Fruit fly (Drosophila melanogaster): ENCODE results near the gene CG4098.
A peak's percentile ranks its signal among the peaks of the same experiment; 100 is the strongest.

The CG4098 gene

dm6 chr3L:16602736-16603144, 6.4 kb downstream of the CG4098 start, which contains the start of gene Arts:
TSS of gene Arts (plus strand) at chr3L:16602851.
- TF ChIP-seq trem (tag; optimal IDR thresholded peaks at IDR 0.05), result peak; percentile 53
- TF ChIP-seq esg (GFP tag; conservative IDR thresholded peaks at IDR 0.05), result no peak
- no peak for TF ChIP-seq ttk (GFP tag; IDR thresholded peaks at IDR 0.05)
- peak; percentile 37 for TF ChIP-seq Fer1 (GFP tag; optimal IDR thresholded peaks at IDR 0.05)
- TF ChIP-seq so (GFP tag; IDR thresholded peaks at IDR 0.05), result no peak
- peak; percentile 18 for TF ChIP-seq CG1603 (tag; optimal IDR thresholded peaks at IDR 0.05)
- TF ChIP-seq Ets65A (GFP tag), result peak; percentile 68
- peak; percentile 20 for TF ChIP-seq B-H2 (GFP tag; optimal IDR thresholded peaks at IDR 0.05)
- TF ChIP-seq Dbx (GFP tag; IDR thresholded peaks at IDR 0.05), result no peak
- TF ChIP-seq Opbp (GFP tag; IDR thresholded peaks at IDR 0.05; ENCODE audit: partially characterized antibody), result no peak
- TF ChIP-seq tin (GFP tag; optimal IDR thresholded peaks at IDR 0.05), result peak; percentile 8
- no peak for TF ChIP-seq CG2199 (GFP tag; IDR thresholded peaks at IDR 0.05)
- TF ChIP-seq Xbp1 (GFP tag; optimal IDR thresholded peaks at IDR 0.05), result peak; percentile 33
- peak; percentile 12; the same call in 1 of the 4 replicates for TF ChIP-seq Gug (GFP tag; IDR thresholded peaks at IDR 0.05)
- TF ChIP-seq CG10979 (tag; optimal IDR thresholded peaks at IDR 0.05), result peak; percentile 39
- TF ChIP-seq psq (GFP tag; optimal IDR thresholded peaks at IDR 0.05), result no peak
- TF ChIP-seq Dp (GFP tag; optimal IDR thresholded peaks at IDR 0.05), result peak; percentile 58
- peak; percentile 91 for TF ChIP-seq Vsx1 (GFP tag; optimal IDR thresholded peaks at IDR 0.05)
- no peak for TF ChIP-seq TFAM (GFP tag; optimal IDR thresholded peaks at IDR 0.05)
- TF ChIP-seq CG30403 (GFP tag; optimal IDR thresholded peaks at IDR 0.05), result peak; percentile 20
- TF ChIP-seq CG9817 (tag; optimal IDR thresholded peaks at IDR 0.05), result peak; percentile 39
- TF ChIP-seq CG3281 (GFP tag; optimal IDR thresholded peaks at IDR 0.05), result peak; percentile 43
- TF ChIP-seq CG10147 (GFP tag; optimal IDR thresholded peaks at IDR 0.05), result peak; percentile 43
- TF ChIP-seq CG6813 (GFP tag; optimal IDR thresholded peaks at IDR 0.05), result no peak
- TF ChIP-seq CG3995 (GFP tag; optimal IDR thresholded peaks at IDR 0.05), result peak; percentile 91
- TF ChIP-seq Hr78 (GFP tag; optimal IDR thresholded peaks at IDR 0.05), result no peak
- TF ChIP-seq CG13424 (tag; optimal IDR thresholded peaks at IDR 0.05), result peak; percentile 54
- TF ChIP-seq CG2120 (GFP tag; optimal IDR thresholded peaks at IDR 0.05), result peak; percentile 46
- TF ChIP-seq HmgZ (tag; optimal IDR thresholded peaks at IDR 0.05), result peak; percentile 20
- peak; percentile 15 for TF ChIP-seq lilli (GFP tag; optimal IDR thresholded peaks at IDR 0.05)
- TF ChIP-seq h (optimal IDR thresholded peaks at IDR 0.05), result no peak
- no peak for TF ChIP-seq ranshi (GFP tag; IDR thresholded peaks at IDR 0.05)
- TF ChIP-seq sqz (GFP tag; optimal IDR thresholded peaks at IDR 0.05), result peak; percentile 40
- TF ChIP-seq prd (optimal IDR thresholded peaks at IDR 0.05), result no peak
- TF ChIP-seq prd (GFP tag; IDR thresholded peaks at IDR 0.05), result no peak
- TF ChIP-seq CkIIα-i1 (GFP tag; IDR thresholded peaks at IDR 0.05), result no peak
- TF ChIP-seq unpg (GFP tag; optimal IDR thresholded peaks at IDR 0.05), result peak; percentile 12
- TF ChIP-seq bcd (GFP tag; optimal IDR thresholded peaks at IDR 0.05), result peak; percentile 9
- peak; percentile 15 for TF ChIP-seq Sox102F (GFP tag; optimal IDR thresholded peaks at IDR 0.05)
- peak; percentile 56 for TF ChIP-seq CG10543 (GFP tag; optimal IDR thresholded peaks at IDR 0.05)
- TF ChIP-seq nmo (GFP tag; optimal IDR thresholded peaks at IDR 0.05), result peak; percentile 49
- peak; percentile 44 for TF ChIP-seq CG18764 (GFP tag; optimal IDR thresholded peaks at IDR 0.05)
- peak; percentile 25 for TF ChIP-seq CG13894 (tag; optimal IDR thresholded peaks at IDR 0.05)
- TF ChIP-seq Xrp1 (GFP tag; IDR thresholded peaks at IDR 0.05), result no peak
- peak; percentile 71 for TF ChIP-seq dm (GFP tag; optimal IDR thresholded peaks at IDR 0.05)
- TF ChIP-seq Nf-YC (tag; optimal IDR thresholded peaks at IDR 0.05), result peak; percentile 40
- TF ChIP-seq CG12104 (GFP tag; optimal IDR thresholded peaks at IDR 0.05), result no peak
- TF ChIP-seq CTCF (GFP tag; optimal IDR thresholded peaks at IDR 0.05), result peak; percentile 67
- TF ChIP-seq HLH54F (GFP tag; optimal IDR thresholded peaks at IDR 0.05), result no peak
- peak; percentile 32 for TF ChIP-seq CG15696 (tag; optimal IDR thresholded peaks at IDR 0.05)
- TF ChIP-seq D (optimal IDR thresholded peaks at IDR 0.05), result no peak
- no peak for TF ChIP-seq D (GFP tag; optimal IDR thresholded peaks at IDR 0.05)
